Worm (Caenorhabditis elegans) whole organism, midembryonic: Measurements from ENCODE around the gene pgap-3.

ENCODE experiments used
- flt-1 ChIP-seq: fragments of 200-800 bp; sonication (Bioruptor generic); IDR thresholded peaks from 2 replicates; pipeline ENCODE4 v1.3.6; 2022; ENCODE audit warnings: missing genetic modification characterization, missing compliant biosample characterization
- med-1 ChIP-seq: sonication (generic microtip); optimal IDR thresholded peaks from 2 replicates; lab custom pipeline; 2017; ENCODE audit warnings: missing genetic modification characterization, mild to moderate bottlenecking, missing compliant biosample characterization, antibody characterized with exemption, missing genetic modification reagents; ENCODE audit not compliant: insufficient read depth

- TF ChIP-seq flt-1 (GFP tag; lab: Robert Waterston, UW) (no peak), med-1 (GFP tag; lab: Kevin White, UChicago) (no peak)
These were observed 7.6 kb upstream of the pgap-3 start, which contains the start of gene srd-20 for ce11 chrV:6055289-6055688.
